Fruit fly (Drosophila melanogaster) whole organism, wandering third instar larva: ENCODE data around the gene Pino.

Experiments
- Abd-B ChIP-seq: fragments of >200 bp; optimal IDR thresholded peaks from 2 replicates; lab custom pipeline; 2017; ENCODE audit warnings: missing biosample characterization, missing genetic modification characterization
- CG32264 ChIP-seq: fragments of 200-800 bp; sonication (Bioruptor generic); optimal IDR thresholded peaks from 2 replicates; lab custom pipeline; 2016; ENCODE audit warnings: missing biosample characterization, missing genetic modification characterization
- CG9705 ChIP-seq: fragments of 200-800 bp; sonication (Bioruptor generic); optimal IDR thresholded peaks from 2 replicates; lab custom pipeline; 2018; ENCODE audit warnings: missing biosample characterization, mild to moderate bottlenecking, missing genetic modification characterization
- CrebA ChIP-seq: fragments of 200-800 bp; sonication (Bioruptor generic); optimal IDR thresholded peaks from 2 replicates; lab custom pipeline; 2016; ENCODE audit warnings: missing biosample characterization, mild to moderate bottlenecking, missing genetic modification characterization, borderline replicate concordance
- Dfd ChIP-seq: fragments of >200 bp; optimal IDR thresholded peaks from 2 replicates; lab custom pipeline; 2017; ENCODE audit warnings: missing biosample characterization, missing genetic modification characterization
- Dif ChIP-seq: fragments of 200-275, 200-300 bp; sonication (Bioruptor generic); optimal IDR thresholded peaks from 2 replicates; lab custom pipeline; 2018; ENCODE audit warnings: missing biosample characterization, missing genetic modification characterization; ENCODE audit not compliant: partially characterized antibody
- GATAd ChIP-seq: sonication (Bioruptor generic); optimal IDR thresholded peaks from 2 replicates; lab custom pipeline; 2016; ENCODE audit warnings: missing biosample characterization, missing genetic modification characterization
- HLH106 ChIP-seq: fragments of 200-800 bp; optimal IDR thresholded peaks from 3 replicates; lab custom pipeline; 2019; ENCODE audit warnings: missing biosample characterization, mild to moderate bottlenecking, missing genetic modification characterization, moderate library complexity
- Hnf4 ChIP-seq: fragments of 200-800 bp; sonication (Bioruptor generic); optimal IDR thresholded peaks from 2 replicates; lab custom pipeline; 2016; ENCODE audit warnings: missing biosample characterization, mild to moderate bottlenecking, missing genetic modification characterization
- Hr78 ChIP-seq: fragments of >200 bp; optimal IDR thresholded peaks from 2 replicates; lab custom pipeline; 2017; ENCODE audit warnings: missing biosample characterization, missing genetic modification characterization
- Hr83 ChIP-seq: fragments of 200-300 bp; sonication (Bioruptor generic); optimal IDR thresholded peaks from 2 replicates; lab custom pipeline; 2016; ENCODE audit warnings: missing biosample characterization, mild to moderate bottlenecking, missing genetic modification characterization, moderate library complexity; ENCODE audit not compliant: poor library complexity, severe bottlenecking
- Jra ChIP-seq: sonication (Bioruptor generic); optimal IDR thresholded peaks from 2 replicates; lab custom pipeline; 2016; ENCODE audit warnings: missing biosample characterization, missing genetic modification characterization
- Mio ChIP-seq: sonication (Bioruptor generic); optimal IDR thresholded peaks from 2 replicates; lab custom pipeline; 2016; ENCODE audit warnings: missing biosample characterization, missing genetic modification characterization
- Myc ChIP-seq: fragments of >200 bp; optimal IDR thresholded peaks from 2 replicates; lab custom pipeline; 2017
- N ChIP-seq: fragments of >200 bp; optimal IDR thresholded peaks from 2 replicates; lab custom pipeline; 2018; ENCODE audit warnings: missing biosample characterization, missing external identifiers, missing genetic modification characterization
- OdsH ChIP-seq: fragments of 200-800 bp; sonication (Bioruptor generic); optimal IDR thresholded peaks from 2 replicates; lab custom pipeline; 2016; ENCODE audit warnings: missing biosample characterization, mild to moderate bottlenecking, missing genetic modification characterization
- Rel ChIP-seq, 2 experiments: fragments of 200-800 bp; sonication (Bioruptor generic) in 1 of 2; optimal IDR thresholded peaks; 2 replicates in 1 of 2; 3 replicates in 1 of 2; lab custom pipeline; 2016 to 2019; ENCODE audit warnings: mild to moderate bottlenecking in 2 of 2, missing biosample characterization in 2 of 2, missing genetic modification characterization in 2 of 2, moderate library complexity in 1 of 2
- Sp1 ChIP-seq: fragments of 200-800 bp; sonication (Bioruptor generic); optimal IDR thresholded peaks from 3 replicates; lab custom pipeline; 2019; ENCODE audit warnings: missing biosample characterization, mild to moderate bottlenecking, missing genetic modification characterization, moderate library complexity
- Vsx2 ChIP-seq: fragments of 200-300, 225-300 bp; sonication (Bioruptor generic); optimal IDR thresholded peaks from 2 replicates; lab custom pipeline; 2018; ENCODE audit warnings: missing biosample characterization, missing genetic modification characterization; ENCODE audit not compliant: partially characterized antibody
- br ChIP-seq: fragments of 200-800 bp; sonication (Bioruptor generic); optimal IDR thresholded peaks from 2 replicates; lab custom pipeline; 2016; ENCODE audit warnings: missing biosample characterization, missing genetic modification characterization
- brk ChIP-seq: fragments of 200-800 bp; sonication (Bioruptor generic); optimal IDR thresholded peaks from 2 replicates; lab custom pipeline; 2016; ENCODE audit warnings: missing biosample characterization, mild to moderate bottlenecking, missing genetic modification characterization
- dl ChIP-seq, 2 experiments: fragments of 175-275, 200-275 bp in 1 of 2; fragments of 200-275 bp in 1 of 2; sonication (Bioruptor generic); optimal IDR thresholded peaks; lab custom pipeline; 2018; ENCODE audit warnings: mild to moderate bottlenecking in 2 of 2, missing biosample characterization in 2 of 2, missing genetic modification characterization in 2 of 2, moderate library complexity in 2 of 2; ENCODE audit not compliant: partially characterized antibody in 2 of 2, insufficient read depth in 1 of 2
- dmrt93B ChIP-seq: fragments of 200-800 bp; sonication (Bioruptor generic); optimal IDR thresholded peaks from 2 replicates; lab custom pipeline; 2018; ENCODE audit warnings: missing biosample characterization, mild to moderate bottlenecking, missing genetic modification characterization
- dsf ChIP-seq: sonication (Bioruptor generic); optimal IDR thresholded peaks from 2 replicates; lab custom pipeline; 2016; ENCODE audit warnings: missing biosample characterization, missing genetic modification characterization, borderline replicate concordance
- ey ChIP-seq: fragments of 200-800 bp; sonication (Bioruptor generic); optimal IDR thresholded peaks from 2 replicates; lab custom pipeline; 2016; ENCODE audit warnings: missing biosample characterization, missing genetic modification characterization
- foxo ChIP-seq, 2 experiments: fragments of 200-800 bp; sonication (Bioruptor generic); optimal IDR thresholded peaks; 2 replicates in 1 of 2; 3 replicates in 1 of 2; lab custom pipeline; 2016 to 2017; ENCODE audit warnings: missing biosample characterization in 2 of 2, missing genetic modification characterization in 2 of 2
- fru ChIP-seq: fragments of 200-800 bp; sonication (Bioruptor generic); optimal IDR thresholded peaks from 3 replicates; lab custom pipeline; 2016; ENCODE audit warnings: missing biosample characterization, mild to moderate bottlenecking, missing genetic modification characterization
- h ChIP-seq: fragments of 200-800 bp; sonication (Bioruptor generic); optimal IDR thresholded peaks from 3 replicates; lab custom pipeline; 2016; ENCODE audit warnings: missing biosample characterization, mild to moderate bottlenecking, missing genetic modification characterization
- jim ChIP-seq: fragments of 175-275, 200-325 bp; sonication (Bioruptor generic); optimal IDR thresholded peaks from 2 replicates; lab custom pipeline; 2016; ENCODE audit warnings: missing biosample characterization, mild to moderate bottlenecking, missing genetic modification characterization
- lola ChIP-seq: fragments of >200 bp; optimal IDR thresholded peaks from 2 replicates; lab custom pipeline; 2017; ENCODE audit warnings: missing biosample characterization, missing genetic modification characterization
- pan ChIP-seq: fragments of >200 bp; optimal IDR thresholded peaks from 2 replicates; lab custom pipeline; 2017
- psq ChIP-seq: fragments of 200-800 bp; sonication (Bioruptor generic); optimal IDR thresholded peaks from 3 replicates; lab custom pipeline; 2017; ENCODE audit warnings: missing biosample characterization, mild to moderate bottlenecking, missing genetic modification characterization, moderate library complexity
- rgr ChIP-seq: fragments of 200-800 bp; sonication (Bioruptor generic); optimal IDR thresholded peaks from 3 replicates; lab custom pipeline; 2016; ENCODE audit warnings: missing biosample characterization, mild to moderate bottlenecking, missing genetic modification characterization
- sage ChIP-seq: fragments of 200-800 bp; sonication (Bioruptor generic); optimal IDR thresholded peaks from 2 replicates; lab custom pipeline; 2016; ENCODE audit warnings: missing biosample characterization, mild to moderate bottlenecking, missing genetic modification characterization
- sv ChIP-seq: fragments of 200-800 bp; sonication (Bioruptor generic); optimal IDR thresholded peaks from 3 replicates; lab custom pipeline; 2016; ENCODE audit warnings: missing biosample characterization, missing genetic modification characterization
- tai ChIP-seq: sonication (Bioruptor generic); optimal IDR thresholded peaks from 2 replicates; lab custom pipeline; 2016; ENCODE audit warnings: missing biosample characterization, missing genetic modification characterization
- usp ChIP-seq: fragments of >200 bp; optimal IDR thresholded peaks from 2 replicates; lab custom pipeline; 2017; ENCODE audit warnings: missing biosample characterization, missing genetic modification characterization
- woc ChIP-seq: sonication (Bioruptor generic); optimal IDR thresholded peaks from 2 replicates; lab custom pipeline; 2016; ENCODE audit warnings: missing biosample characterization, mild to moderate bottlenecking, missing genetic modification characterization

Pino gene

DNA sequence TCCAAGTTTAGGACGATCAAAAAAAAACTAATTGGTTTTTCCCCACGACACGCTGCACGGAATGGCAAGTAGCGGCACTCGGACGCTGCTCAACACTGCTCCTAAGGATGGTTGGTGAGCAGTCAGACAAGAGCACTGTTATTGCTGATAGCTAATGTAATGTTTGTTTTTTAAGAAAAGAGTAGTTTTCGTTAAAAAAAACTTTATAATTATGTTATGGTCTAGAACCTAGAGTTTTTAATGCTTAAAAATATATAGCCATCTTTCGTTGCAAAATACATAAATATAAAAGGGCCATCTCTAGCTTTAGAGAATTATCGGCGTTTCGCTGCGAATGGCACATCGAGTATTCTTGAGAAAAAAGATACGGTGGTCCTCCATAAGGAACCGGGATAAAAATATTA is 44.0 kb upstream of the Pino start, which contains the start of the genes Charon and CG4887:
Gene Charon, minus strand, starts transcription at position 102 of the 404 bp plus-strand sequence.
Gene CG4887, plus strand, starts transcription at position 306 of the 404 bp plus-strand sequence.
- TF ChIP-seq usp (no peak), woc (GFP tag; lab: Kevin White, UChicago) (no peak), sage (GFP tag; lab: Kevin White, UChicago) (no peak), rgr (GFP tag; lab: Kevin White, UChicago) (peak; percentile 90), foxo (GFP tag; optimal IDR thresholded peaks at IDR 0.05; lab: Kevin White, UChicago) (peak; percentile 41 to 93), psq (GFP tag; lab: Kevin White, UChicago) (peak; percentile 83), Rel (GFP tag; optimal IDR thresholded peaks at IDR 0.05; lab: Kevin White, UChicago) (no peak), Rel (tag; optimal IDR thresholded peaks at IDR 0.05; lab: Kevin White, UChicago) (peak; percentile 100), Myc (lab: Kevin White, UChicago) (peak; percentile 73), CrebA (GFP tag; lab: Kevin White, UChicago) (no peak), Sp1 (GFP tag; lab: Kevin White, UChicago) (peak; percentile 84), sv (GFP tag; lab: Kevin White, UChicago) (peak; percentile 85), jim (GFP tag; lab: Kevin White, UChicago) (no peak), OdsH (peak; percentile 88), N (GFP tag; lab: Kevin White, UChicago) (no peak), ey (GFP tag; lab: Kevin White, UChicago) (peak; percentile 89), Vsx2 (GFP tag; lab: Kevin White, UChicago) (no peak), HLH106 (tag; lab: Kevin White, UChicago) (peak; percentile 87), Mio (GFP tag; lab: Kevin White, UChicago) (peak; percentile 48), GATAd (peak; percentile 88), Dif (GFP tag; lab: Kevin White, UChicago) (no peak), Hr83 (GFP tag; lab: Kevin White, UChicago) (peak; percentile 16), h (GFP tag; lab: Kevin White, UChicago) (peak; percentile 94), dl (GFP tag; optimal IDR thresholded peaks at IDR 0.05; lab: Kevin White, UChicago; ENCODE audit: insufficient read depth in 1 of 2, partially characterized antibody in 2 of 2) (no peak), dmrt93B (no peak), CG9705 (GFP tag; lab: Kevin White, UChicago) (peak; percentile 73), lola (GFP tag; lab: Kevin White, UChicago) (no peak), Jra (no peak)

DNA sequence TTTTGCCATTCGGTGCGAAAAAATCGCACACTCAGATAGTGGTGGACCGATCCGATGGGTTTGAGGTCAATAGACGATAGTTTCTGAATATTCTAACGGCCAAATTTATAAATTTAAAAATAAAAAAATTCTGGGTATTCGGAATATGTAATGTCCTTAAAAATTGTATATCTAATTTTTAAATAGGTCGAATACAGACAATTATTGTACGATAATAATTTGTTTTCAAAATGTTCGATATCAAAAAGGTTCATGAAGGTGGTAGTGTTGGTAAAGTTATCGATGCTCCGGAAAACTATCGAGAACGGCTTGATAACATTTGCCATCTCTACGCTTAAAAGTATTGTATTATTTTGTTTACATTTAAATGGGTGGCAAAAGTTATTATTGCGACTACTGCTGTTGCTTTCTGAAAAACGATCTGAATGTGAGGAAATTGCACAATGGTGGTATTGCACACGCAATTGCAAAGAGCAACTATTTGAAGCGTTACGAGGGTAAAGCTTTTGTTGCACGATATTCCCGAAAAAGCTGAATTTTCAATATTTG is 41.2 kb upstream of the Pino start, which contains the start of the genes CG31922 and Plap:
Gene CG31922, plus strand, starts transcription at position 315 of the 549 bp plus-strand sequence.
Gene Plap, minus strand, starts transcription at position 499 of the 549 bp plus-strand sequence.
- no peak for TF ChIP-seq brk (GFP tag; lab: Kevin White, UChicago)
- TF ChIP-seq rgr (GFP tag; lab: Kevin White, UChicago): peak; percentile 80
- TF ChIP-seq Hr78 (GFP tag; lab: Kevin White, UChicago): no peak
- TF ChIP-seq woc (GFP tag; lab: Kevin White, UChicago): peak; percentile 58
- TF ChIP-seq Abd-B (GFP tag; lab: Kevin White, UChicago): no peak
- TF ChIP-seq h (GFP tag; lab: Kevin White, UChicago): peak; percentile 84
- no peak for TF ChIP-seq Mio (GFP tag; lab: Kevin White, UChicago)
- peak; percentile 63 for TF ChIP-seq Myc (lab: Kevin White, UChicago)
- TF ChIP-seq fru (GFP tag; lab: Kevin White, UChicago): no peak
- no peak for TF ChIP-seq Rel (GFP tag; optimal IDR thresholded peaks at IDR 0.05; lab: Kevin White, UChicago)
- TF ChIP-seq Rel (tag; optimal IDR thresholded peaks at IDR 0.05; lab: Kevin White, UChicago): peak; percentile 97
- no peak for TF ChIP-seq dl (GFP tag; optimal IDR thresholded peaks at IDR 0.05; lab: Kevin White, UChicago; ENCODE audit: insufficient read depth in 1 of 2, partially characterized antibody in 2 of 2)
- no peak for TF ChIP-seq CG32264
- TF ChIP-seq sage (GFP tag; lab: Kevin White, UChicago): no peak
- no peak for TF ChIP-seq Hnf4 (GFP tag; lab: Kevin White, UChicago)
- TF ChIP-seq foxo (GFP tag; optimal IDR thresholded peaks at IDR 0.05; lab: Kevin White, UChicago): peak; percentile 18 to 76
- no peak for TF ChIP-seq Jra
- no peak for TF ChIP-seq N (GFP tag; lab: Kevin White, UChicago)
- no peak for TF ChIP-seq Dif (GFP tag; lab: Kevin White, UChicago)
- peak; percentile 63 for TF ChIP-seq CG9705 (GFP tag; lab: Kevin White, UChicago)
- TF ChIP-seq dmrt93B: peak; percentile 63
- peak; percentile 78 for TF ChIP-seq Sp1 (GFP tag; lab: Kevin White, UChicago)
- no peak for TF ChIP-seq CrebA (GFP tag; lab: Kevin White, UChicago)
- no peak for TF ChIP-seq tai (GFP tag; lab: Kevin White, UChicago)
- peak; percentile 67 for TF ChIP-seq ey (GFP tag; lab: Kevin White, UChicago)
- TF ChIP-seq usp: no peak
- peak; percentile 76 for TF ChIP-seq br
- peak; percentile 69 for TF ChIP-seq psq (GFP tag; lab: Kevin White, UChicago)
- TF ChIP-seq Vsx2 (GFP tag; lab: Kevin White, UChicago): no peak
- peak; percentile 81 for TF ChIP-seq HLH106 (tag; lab: Kevin White, UChicago)
- peak; percentile 73 for TF ChIP-seq OdsH
- no peak for TF ChIP-seq Dfd (GFP tag; lab: Kevin White, UChicago)
- TF ChIP-seq dsf (GFP tag; lab: Kevin White, UChicago): no peak
- TF ChIP-seq Hr83 (GFP tag; lab: Kevin White, UChicago): peak; percentile 61
- no peak for TF ChIP-seq pan (lab: Kevin White, UChicago)
- peak; percentile 75 for TF ChIP-seq sv (GFP tag; lab: Kevin White, UChicago)
- no peak for TF ChIP-seq jim (GFP tag; lab: Kevin White, UChicago)
- TF ChIP-seq lola (GFP tag; lab: Kevin White, UChicago): no peak
- TF ChIP-seq GATAd: no peak
